Fruit fly (Drosophila melanogaster) whole organism, embryonic: ENCODE data around the gene EloB.

ENCODE experiments used
- Atf3 ChIP-seq: fragments of 200-800 bp; sonication (Bioruptor generic); optimal IDR thresholded peaks from 3 replicates; lab custom pipeline; 2016; ENCODE audit warnings: missing biosample characterization, missing genetic modification characterization
- BEAF-32 ChIP-seq: fragments of 200-800 bp; sonication (Bioruptor generic); optimal IDR thresholded peaks from 3 replicates; lab custom pipeline; 2017; ENCODE audit warnings: missing biosample characterization, missing genetic modification characterization, mild to moderate bottlenecking, moderate library complexity, missing genetic modification reagents
- CG10267 ChIP-seq: fragments of 200-800 bp; sonication (Bioruptor generic); optimal IDR thresholded peaks from 2 replicates; lab custom pipeline; 2018; ENCODE audit warnings: missing biosample characterization, mild to moderate bottlenecking, missing genetic modification characterization, moderate library complexity
- CG11085 ChIP-seq: fragments of 200-800 bp; sonication (Bioruptor generic); IDR thresholded peaks from 2 replicates; pipeline ENCODE4 v1.3.6; 2022; ENCODE audit warnings: missing biosample characterization, missing genetic modification characterization
- CG12769 ChIP-seq: fragments of 200-800 bp; sonication (Bioruptor generic); optimal IDR thresholded peaks from 2 replicates; lab custom pipeline; 2019; ENCODE audit warnings: missing biosample characterization, mild to moderate bottlenecking, missing genetic modification characterization, moderate library complexity
- CG13123 ChIP-seq: fragments of 200-800 bp; sonication (Bioruptor generic); optimal IDR thresholded peaks from 2 replicates; lab custom pipeline; 2016; ENCODE audit warnings: missing biosample characterization, missing genetic modification characterization
- CG14014 ChIP-seq: fragments of 200-800 bp; sonication (Bioruptor generic); IDR thresholded peaks from 2 replicates; pipeline ENCODE4 v1.3.6; 2022; ENCODE audit warnings: missing biosample characterization, missing genetic modification characterization
- CG15479 ChIP-seq: fragments of 200-800 bp; sonication (Bioruptor generic); optimal IDR thresholded peaks from 3 replicates; lab custom pipeline; 2019; ENCODE audit warnings: missing biosample characterization, mild to moderate bottlenecking, missing genetic modification characterization, moderate library complexity
- CG4328 ChIP-seq: fragments of 200-800 bp; sonication (Bioruptor generic); optimal IDR thresholded peaks from 3 replicates; lab custom pipeline; 2017; ENCODE audit warnings: missing biosample characterization, missing genetic modification reagents, missing genetic modification characterization
- CG4404 ChIP-seq: fragments of 200-800 bp; sonication (Bioruptor generic); IDR thresholded peaks from 2 replicates; pipeline ENCODE4 v1.3.6; 2022; ENCODE audit warnings: missing biosample characterization, missing genetic modification characterization
- CG4730 ChIP-seq: fragments of 200-800 bp; sonication (Bioruptor generic); IDR thresholded peaks from 2 replicates; pipeline ENCODE4 v1.3.6; 2022; ENCODE audit warnings: missing biosample characterization, missing genetic modification characterization
- CG6854 ChIP-seq: fragments of 200-800 bp; sonication (Bioruptor generic); optimal IDR thresholded peaks from 3 replicates; lab custom pipeline; 2017; ENCODE audit warnings: missing biosample characterization, mild to moderate bottlenecking, missing genetic modification characterization
- CG7745 ChIP-seq: fragments of 200-800 bp; sonication (Bioruptor generic); optimal IDR thresholded peaks from 2 replicates; lab custom pipeline; 2018; ENCODE audit warnings: missing biosample characterization, mild to moderate bottlenecking, missing genetic modification characterization, moderate library complexity
- CG8478 ChIP-seq: fragments of >200 bp; optimal IDR thresholded peaks from 2 replicates; lab custom pipeline; 2018
- CG9437 ChIP-seq: fragments of 200-800 bp; sonication (Bioruptor generic); optimal IDR thresholded peaks from 2 replicates; lab custom pipeline; 2018; ENCODE audit warnings: missing biosample characterization, mild to moderate bottlenecking, missing genetic modification characterization
- CG9609 ChIP-seq: fragments of 200-800 bp; sonication (Bioruptor generic); optimal IDR thresholded peaks from 3 replicates; lab custom pipeline; 2016; ENCODE audit warnings: missing biosample characterization, missing genetic modification characterization
- CG9797 ChIP-seq: fragments of 200-800 bp; sonication (Bioruptor generic); optimal IDR thresholded peaks from 3 replicates; lab custom pipeline; 2018; ENCODE audit warnings: missing biosample characterization, mild to moderate bottlenecking, missing genetic modification characterization
- CG9817 ChIP-seq: fragments of 200-800 bp; sonication (Bioruptor generic); optimal IDR thresholded peaks from 2 replicates; lab custom pipeline; 2018; ENCODE audit warnings: missing biosample characterization, mild to moderate bottlenecking, missing genetic modification characterization, moderate library complexity
- CkIIα-i1 ChIP-seq: fragments of 200-800 bp; sonication (Bioruptor generic); IDR thresholded peaks from 2 replicates; pipeline ENCODE4 v1.3.6; 2022; ENCODE audit warnings: missing biosample characterization, missing genetic modification characterization
- Dad ChIP-seq: fragments of 200-800 bp; sonication (Bioruptor generic); optimal IDR thresholded peaks from 3 replicates; lab custom pipeline; 2016; ENCODE audit warnings: missing biosample characterization, missing genetic modification characterization
- Dp ChIP-seq: fragments of 200-800 bp; sonication (Bioruptor generic); optimal IDR thresholded peaks from 2 replicates; lab custom pipeline; 2018; ENCODE audit warnings: missing biosample characterization, mild to moderate bottlenecking, missing genetic modification characterization, moderate library complexity
- E2f1 ChIP-seq: fragments of 200-800 bp; sonication (Bioruptor generic); IDR thresholded peaks from 2 replicates; pipeline ENCODE4 v1.3.6; 2022; ENCODE audit warnings: missing biosample characterization, missing genetic modification characterization
- E2f2 ChIP-seq: fragments of 200-800 bp; sonication (Bioruptor generic); IDR thresholded peaks from 2 replicates; pipeline ENCODE4 v1.3.6; 2022; ENCODE audit warnings: missing biosample characterization, missing genetic modification characterization
- Elba2 ChIP-seq: fragments of 200-800 bp; sonication (Bioruptor generic); optimal IDR thresholded peaks from 3 replicates; lab custom pipeline; 2016; ENCODE audit warnings: missing biosample characterization, missing genetic modification characterization
- Ets65A ChIP-seq: fragments of 200-800 bp; sonication (Bioruptor generic); peaks from one replicate; lab custom pipeline; 2016; ENCODE audit warnings: missing biosample characterization, missing genetic modification characterization
- GATAe ChIP-seq: fragments of 200-800 bp; sonication (Bioruptor generic); conservative IDR thresholded peaks from 2 replicates; pipeline ENCODE4 v1.3.6; 2022; ENCODE audit warnings: missing biosample characterization, missing genetic modification characterization
- Hr3 ChIP-seq: fragments of 200-800 bp; sonication (Bioruptor generic); optimal IDR thresholded peaks from 3 replicates; lab custom pipeline; 2016; ENCODE audit warnings: missing biosample characterization, missing genetic modification characterization
- Hr78 ChIP-seq, 2 experiments: fragments of 200-800 bp in 1 of 2; fragments of >200 bp in 1 of 2; sonication (Bioruptor generic) in 1 of 2; optimal IDR thresholded peaks; 2 replicates each; lab custom pipeline; 2017 to 2019; ENCODE audit warnings: missing biosample characterization in 2 of 2, missing genetic modification characterization in 2 of 2, mild to moderate bottlenecking in 1 of 2, moderate library complexity in 1 of 2
- Lim3 ChIP-seq: fragments of 200-800 bp; sonication (Bioruptor generic); IDR thresholded peaks from 2 replicates; pipeline ENCODE4 v1.3.6; 2022; ENCODE audit warnings: missing biosample characterization, missing genetic modification characterization
- MESR4 ChIP-seq: fragments of 200-800 bp; sonication (Bioruptor generic); optimal IDR thresholded peaks from 2 replicates; lab custom pipeline; 2018; ENCODE audit warnings: missing biosample characterization, mild to moderate bottlenecking, missing genetic modification characterization, moderate library complexity
- bbx ChIP-seq: fragments of 200-800 bp; sonication (Bioruptor generic); IDR thresholded peaks from 2 replicates; pipeline ENCODE4 v1.3.6; 2022; ENCODE audit warnings: missing biosample characterization, missing genetic modification characterization; ENCODE audit not compliant: partially characterized antibody
- bowl ChIP-seq: fragments of 200-800 bp; sonication (Bioruptor generic); IDR thresholded peaks from 2 replicates; pipeline ENCODE4 v1.3.6; 2022; ENCODE audit warnings: missing biosample characterization, missing genetic modification characterization
- cato ChIP-seq: fragments of 200-800 bp; sonication (Bioruptor generic); optimal IDR thresholded peaks from 2 replicates; lab custom pipeline; 2016; ENCODE audit warnings: missing biosample characterization, missing genetic modification characterization, borderline replicate concordance
- chif ChIP-seq, 2 experiments: fragments of 200-800 bp; sonication (Bioruptor generic); optimal IDR thresholded peaks; 3 replicates each; lab custom pipeline; 2016; ENCODE audit warnings: missing biosample characterization in 2 of 2, missing genetic modification characterization in 2 of 2
- da ChIP-seq: fragments of 200-800 bp; sonication (Bioruptor generic); optimal IDR thresholded peaks from 2 replicates; lab custom pipeline; 2016; ENCODE audit warnings: missing biosample characterization, missing genetic modification characterization
- gcm2 ChIP-seq: fragments of 200-800 bp; sonication (Bioruptor generic); optimal IDR thresholded peaks from 2 replicates; lab custom pipeline; 2016; ENCODE audit warnings: missing biosample characterization, missing genetic modification characterization
- insv ChIP-seq, 2 experiments: fragments of 200-800 bp; sonication (Bioruptor generic); optimal IDR thresholded peaks; 3 replicates each; lab custom pipeline; 2016 to 2018; ENCODE audit warnings: missing biosample characterization in 2 of 2, missing genetic modification characterization in 2 of 2
- lilli ChIP-seq: fragments of 200-800 bp; sonication (Bioruptor generic); optimal IDR thresholded peaks from 3 replicates; lab custom pipeline; 2016; ENCODE audit warnings: missing biosample characterization, missing genetic modification characterization
- nau ChIP-seq: fragments of 200-800 bp; sonication (Bioruptor generic); optimal IDR thresholded peaks from 3 replicates; lab custom pipeline; 2017; ENCODE audit warnings: missing biosample characterization, mild to moderate bottlenecking, missing genetic modification characterization, missing genetic modification reagents
- odd ChIP-seq: fragments of 200-800 bp; sonication (Bioruptor generic); optimal IDR thresholded peaks from 2 replicates; lab custom pipeline; 2017; ENCODE audit warnings: missing biosample characterization, mild to moderate bottlenecking, missing genetic modification characterization
- pan ChIP-seq, 4 experiments: fragments of >200 bp in 3 of 4; fragments of 200-800 bp in 1 of 4; sonication (Bioruptor generic) in 1 of 4; optimal IDR thresholded peaks in 3 of 4; IDR thresholded peaks in 1 of 4; 2 replicates each; pipeline versions ENCODE4 v1.3.6 to Lab custom; 2017 to 2022; ENCODE audit warnings: missing biosample characterization in 2 of 4, missing genetic modification characterization in 2 of 4, mixed read lengths in 1 of 4
- peb ChIP-seq: fragments of 200-800 bp; sonication (Bioruptor generic); IDR thresholded peaks from 2 replicates; pipeline ENCODE4 v1.3.6; 2022; ENCODE audit warnings: missing biosample characterization, missing genetic modification characterization
- phol ChIP-seq: fragments of 200-800 bp; sonication (Bioruptor generic); optimal IDR thresholded peaks from 3 replicates; lab custom pipeline; 2018; ENCODE audit warnings: missing biosample characterization, mild to moderate bottlenecking, missing genetic modification characterization, moderate library complexity
- pros ChIP-seq: fragments of 200-800 bp; sonication (Bioruptor generic); optimal IDR thresholded peaks from 3 replicates; lab custom pipeline; 2019; ENCODE audit warnings: missing biosample characterization, mild to moderate bottlenecking, missing genetic modification characterization, moderate library complexity
- pzg ChIP-seq: fragments of 200-800 bp; sonication (Bioruptor generic); optimal IDR thresholded peaks from 3 replicates; lab custom pipeline; 2018; ENCODE audit warnings: missing biosample characterization, mild to moderate bottlenecking, missing genetic modification characterization, moderate library complexity
- slou ChIP-seq: fragments of 200-800 bp; sonication (Bioruptor generic); optimal IDR thresholded peaks from 3 replicates; lab custom pipeline; 2016; ENCODE audit warnings: missing biosample characterization, missing genetic modification characterization
- wor ChIP-seq: fragments of 200-800 bp; sonication (Bioruptor generic); IDR thresholded peaks from 2 replicates; pipeline ENCODE4 v1.3.6; 2022; ENCODE audit warnings: missing biosample characterization, missing genetic modification characterization

EloB gene

DNA sequence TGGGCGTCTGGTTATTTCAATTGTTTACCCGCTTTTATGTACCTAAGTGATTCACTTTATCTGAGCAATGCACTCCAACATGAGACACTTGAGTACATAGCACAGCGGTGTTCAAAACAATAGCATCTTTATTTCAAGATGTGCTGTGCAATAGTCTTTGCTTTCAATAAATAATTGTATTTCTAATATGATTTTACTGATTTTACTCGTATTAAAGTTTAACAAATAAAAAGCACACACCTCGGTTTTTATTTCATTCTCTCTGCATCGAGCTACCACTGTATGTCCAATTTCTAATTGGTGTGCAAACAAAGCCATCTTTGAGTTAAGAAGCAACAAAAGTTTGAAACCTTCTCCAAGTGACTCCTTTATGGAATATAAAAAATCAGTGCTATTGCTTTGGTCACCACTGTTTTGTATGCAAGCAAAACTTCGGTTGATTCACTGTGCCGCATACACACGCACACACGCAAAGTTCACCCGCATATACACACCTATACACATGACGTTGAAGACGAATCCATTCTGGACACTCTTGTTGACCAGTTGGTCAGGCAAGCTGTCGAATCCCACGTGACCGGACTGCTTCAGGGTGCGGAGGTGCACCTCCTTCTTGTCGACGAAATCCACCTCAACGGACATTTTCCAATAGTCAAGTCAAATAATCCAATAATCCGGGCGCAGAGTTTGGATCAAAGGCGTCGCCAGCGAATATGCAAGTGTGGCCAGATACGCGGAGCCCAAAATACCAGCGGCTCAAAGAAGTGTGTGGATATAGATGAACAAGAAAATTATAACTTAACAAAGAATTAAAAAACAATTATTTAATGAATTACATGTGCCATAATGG, 8.2 kb upstream of the EloB start, which contains the start of gene Septin2 (continued):
- TF ChIP-seq CG4730 = peak; percentile 41; the same call in 1 of the 2 replicates
- TF ChIP-seq CG14014 (GFP tag; lab: Robert Waterston, UW) = peak; percentile 38; the same call in 1 of the 2 replicates
- TF ChIP-seq pros (GFP tag; lab: Kevin White, UChicago) = no peak
- TF ChIP-seq bowl = no peak
- TF ChIP-seq chif (GFP tag; optimal IDR thresholded peaks at IDR 0.05; lab: Kevin White, UChicago) = peak; percentile 49 to 83
- TF ChIP-seq cato (GFP tag; lab: Kevin White, UChicago) = peak; percentile 76
- TF ChIP-seq pan (optimal IDR thresholded peaks at IDR 0.05; lab: Kevin White, UChicago) = no peak
- TF ChIP-seq pan (GFP tag; optimal IDR thresholded peaks at IDR 0.05 in 1 of 2, IDR thresholded peaks at IDR 0.05 in 1 of 2) = peak in 1 of 2 experiments; percentile 68

DNA sequence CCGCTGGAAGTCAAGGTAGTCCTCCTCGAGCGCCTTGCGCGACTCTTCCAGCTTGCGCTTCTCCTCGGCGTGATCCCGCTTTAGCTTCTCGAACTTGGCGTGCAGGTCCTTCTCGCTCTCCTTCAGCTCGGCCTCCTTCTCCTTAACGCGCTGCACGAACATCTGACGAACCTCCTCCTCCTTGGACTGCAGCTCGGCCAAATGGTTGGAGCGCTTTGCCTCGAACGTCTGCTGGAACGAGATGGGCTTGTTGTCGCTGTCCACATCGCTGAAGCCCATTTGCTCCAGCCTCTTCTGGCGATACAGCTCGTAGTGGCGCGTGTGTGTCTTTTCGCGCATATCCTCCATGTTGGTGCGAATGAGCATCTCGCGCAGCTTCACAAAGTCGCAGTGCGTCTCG, 6.8 kb upstream of the EloB start:
- no peak for TF ChIP-seq Elba2 (GFP tag; lab: Kevin White, UChicago)
- TF ChIP-seq MESR4 (GFP tag; lab: Kevin White, UChicago) = no peak
- no peak for TF ChIP-seq wor (GFP tag; lab: Robert Waterston, UW)
- TF ChIP-seq CG11085 (GFP tag; lab: Robert Waterston, UW) = no peak
- no peak for TF ChIP-seq insv (GFP tag; optimal IDR thresholded peaks at IDR 0.05; lab: Kevin White, UChicago)
- TF ChIP-seq CG15479 = no peak
- no peak for TF ChIP-seq CG9817 (tag; lab: Kevin White, UChicago)
- TF ChIP-seq Atf3 (GFP tag; lab: Kevin White, UChicago) = no peak
- peak; percentile 55 for TF ChIP-seq Ets65A
- TF ChIP-seq peb (GFP tag; lab: Robert Waterston, UW) = no peak
- TF ChIP-seq CG4328 (GFP tag; lab: Kevin White, UChicago) = no peak
- TF ChIP-seq CG9609 (GFP tag; lab: Kevin White, UChicago) = no peak
- TF ChIP-seq Hr3 (GFP tag; lab: Kevin White, UChicago) = no peak
- no peak for TF ChIP-seq CkIIα-i1 (GFP tag; lab: Robert Waterston, UW)
- TF ChIP-seq nau (GFP tag; lab: Kevin White, UChicago) = no peak
- TF ChIP-seq CG8478 (lab: Kevin White, UChicago) = peak; percentile 57

dm6 chr3R:20585566-20585965, 5.9 kb upstream of the EloB start, which contains the start of gene CG16953:
TSS of gene CG16953 (minus strand) at chr3R:20585833.
- TF ChIP-seq Hr78 (GFP tag; optimal IDR thresholded peaks at IDR 0.05; lab: Kevin White, UChicago) (no peak), Lim3 (GFP tag; lab: Robert Waterston, UW) (no peak), slou (no peak), odd (no peak), CG7745 (peak; percentile 6), bbx (GFP tag; lab: Robert Waterston, UW) (peak; percentile 32; the same call in 1 of the 2 replicates), CG10267 (tag; lab: Kevin White, UChicago) (peak; percentile 30), CG4404 (GFP tag; lab: Robert Waterston, UW) (no peak), da (GFP tag; lab: Kevin White, UChicago) (no peak), CG9437 (GFP tag; lab: Kevin White, UChicago) (peak; percentile 25), E2f2 (GFP tag; lab: Robert Waterston, UW) (peak; percentile 92), lilli (no peak), BEAF-32 (GFP tag; lab: Kevin White, UChicago) (peak; percentile 21), E2f1 (no peak), CG12769 (no peak), CG9797 (GFP tag; lab: Kevin White, UChicago) (peak; percentile 79), CG13123 (no peak), Dad (no peak), CG6854 (GFP tag; lab: Kevin White, UChicago) (no peak), pzg (GFP tag; lab: Kevin White, UChicago) (peak; percentile 64), gcm2 (GFP tag; lab: Kevin White, UChicago) (no peak), Dp (GFP tag; lab: Kevin White, UChicago) (peak; percentile 87), GATAe (no peak), phol (tag; lab: Kevin White, UChicago) (peak; percentile 12)
